Fruit fly (Drosophila melanogaster) whole organism, embryonic: Measurements from ENCODE around the gene CG31792.
A peak's percentile ranks its signal among the peaks of the same experiment; 100 is the strongest.

Experiments
- ATbp ChIP-seq: fragments of 200-800 bp; sonication (Bioruptor generic); optimal IDR thresholded peaks from 2 replicates; lab custom pipeline; 2017; ENCODE audit warnings: missing biosample characterization, mild to moderate bottlenecking, missing genetic modification characterization, missing genetic modification reagents
- Antp ChIP-seq: fragments of 200-800 bp; sonication (Bioruptor generic); optimal IDR thresholded peaks from 3 replicates; lab custom pipeline; 2016; ENCODE audit warnings: missing biosample characterization, missing genetic modification characterization
- B-H1 ChIP-seq: fragments of 200-800 bp; sonication (Bioruptor generic); IDR thresholded peaks from 3 replicates; pipeline ENCODE4 v1.3.6; 2022; ENCODE audit warnings: missing biosample characterization, missing genetic modification characterization
- Bgb ChIP-seq: fragments of 200-800 bp; sonication (Bioruptor generic); IDR thresholded peaks from 2 replicates; pipeline ENCODE4 v1.3.6; 2022; ENCODE audit warnings: missing biosample characterization, missing genetic modification characterization; ENCODE audit not compliant: partially characterized antibody
- Blimp-1 ChIP-seq: fragments of 200-800 bp; sonication (Bioruptor generic); optimal IDR thresholded peaks from 3 replicates; lab custom pipeline; 2018; ENCODE audit warnings: missing biosample characterization, missing genetic modification characterization, mild to moderate bottlenecking, moderate library complexity, missing genetic modification reagents
- BtbVII ChIP-seq: fragments of 200-800 bp; sonication (Bioruptor generic); optimal IDR thresholded peaks from 3 replicates; lab custom pipeline; 2017; ENCODE audit warnings: missing biosample characterization, mild to moderate bottlenecking, missing genetic modification characterization
- C15 ChIP-seq: fragments of 200-800 bp; sonication (Bioruptor generic); IDR thresholded peaks from 3 replicates; pipeline ENCODE4 v1.3.6; 2022; ENCODE audit warnings: missing biosample characterization, missing genetic modification characterization
- CG10274 ChIP-seq: fragments of 200-800 bp; sonication (Bioruptor generic); optimal IDR thresholded peaks from 3 replicates; lab custom pipeline; 2017; ENCODE audit warnings: missing biosample characterization, mild to moderate bottlenecking, missing genetic modification characterization
- CG10565 ChIP-seq: fragments of 200-800 bp; sonication (Bioruptor generic); optimal IDR thresholded peaks from 3 replicates; lab custom pipeline; 2016; ENCODE audit warnings: missing biosample characterization, mild to moderate bottlenecking, missing genetic modification characterization
- CG11085 ChIP-seq: fragments of 200-800 bp; sonication (Bioruptor generic); IDR thresholded peaks from 2 replicates; pipeline ENCODE4 v1.3.6; 2022; ENCODE audit warnings: missing biosample characterization, missing genetic modification characterization
- CG12155 ChIP-seq: fragments of 200-800 bp; sonication (Bioruptor generic); optimal IDR thresholded peaks from 3 replicates; lab custom pipeline; 2016; ENCODE audit warnings: missing biosample characterization, missing genetic modification characterization
- CG12219 ChIP-seq: fragments of 200-800 bp; sonication (Bioruptor generic); optimal IDR thresholded peaks from 3 replicates; lab custom pipeline; 2018; ENCODE audit warnings: missing biosample characterization, mild to moderate bottlenecking, missing genetic modification characterization
- CG12391 ChIP-seq: fragments of 200-800 bp; sonication (Bioruptor generic); optimal IDR thresholded peaks from 3 replicates; lab custom pipeline; 2018; ENCODE audit warnings: missing biosample characterization, mild to moderate bottlenecking, missing genetic modification characterization, moderate library complexity
- CG15011 ChIP-seq: fragments of 200-800 bp; sonication (Bioruptor generic); optimal IDR thresholded peaks from 3 replicates; lab custom pipeline; 2018; ENCODE audit warnings: missing biosample characterization, mild to moderate bottlenecking, missing genetic modification characterization
- CG18764 ChIP-seq: fragments of 200-800 bp; sonication (Bioruptor generic); optimal IDR thresholded peaks from 3 replicates; lab custom pipeline; 2016; ENCODE audit warnings: missing biosample characterization, missing genetic modification characterization
- CG43689 ChIP-seq: fragments of 200-800 bp; sonication (Bioruptor generic); IDR thresholded peaks from 2 replicates; pipeline ENCODE4 v1.3.6; 2022; ENCODE audit warnings: missing biosample characterization, missing genetic modification characterization
- CG5953 ChIP-seq: fragments of 200-800 bp; sonication (Bioruptor generic); IDR thresholded peaks from 2 replicates; pipeline ENCODE4 v1.3.6; 2022; ENCODE audit warnings: missing biosample characterization, missing genetic modification characterization
- CG6272 ChIP-seq: fragments of 200-800 bp; sonication (Bioruptor generic); IDR thresholded peaks from 2 replicates; pipeline ENCODE4 v1.3.6; 2022; ENCODE audit warnings: missing biosample characterization, missing genetic modification characterization
- CG7928 ChIP-seq: fragments of 200-800 bp; sonication (Bioruptor generic); optimal IDR thresholded peaks from 2 replicates; lab custom pipeline; 2017; ENCODE audit warnings: missing biosample characterization, mild to moderate bottlenecking, missing genetic modification characterization
- CG8924 ChIP-seq: fragments of 200-800 bp; optimal IDR thresholded peaks from 3 replicates; lab custom pipeline; 2019; ENCODE audit warnings: missing biosample characterization, mild to moderate bottlenecking, missing genetic modification characterization, moderate library complexity
- CG9609 ChIP-seq: fragments of 200-800 bp; sonication (Bioruptor generic); optimal IDR thresholded peaks from 3 replicates; lab custom pipeline; 2016; ENCODE audit warnings: missing biosample characterization, missing genetic modification characterization
- CG9727 ChIP-seq: fragments of 200-800 bp; sonication (Bioruptor generic); optimal IDR thresholded peaks from 3 replicates; lab custom pipeline; 2017; ENCODE audit warnings: missing biosample characterization, mild to moderate bottlenecking, missing genetic modification characterization
- Doc3 ChIP-seq: fragments of 200-800 bp; sonication (Bioruptor generic); IDR thresholded peaks from 3 replicates; pipeline ENCODE4 v1.3.6; 2022; ENCODE audit warnings: missing biosample characterization, missing genetic modification characterization; ENCODE audit not compliant: partially characterized antibody
- Fer2 ChIP-seq: fragments of 200-800 bp; sonication (Bioruptor generic); optimal IDR thresholded peaks from 2 replicates; lab custom pipeline; 2018; ENCODE audit warnings: missing biosample characterization, mild to moderate bottlenecking, missing genetic modification characterization, moderate library complexity
- HLH4C ChIP-seq: fragments of 200-800 bp; sonication (Bioruptor generic); IDR thresholded peaks from 3 replicates; pipeline ENCODE4 v1.3.6; 2022; ENCODE audit warnings: missing biosample characterization, missing genetic modification characterization; ENCODE audit not compliant: partially characterized antibody
- Mad ChIP-seq: fragments of 200-800 bp; sonication (Bioruptor generic); optimal IDR thresholded peaks from 2 replicates; lab custom pipeline; 2016; ENCODE audit warnings: missing biosample characterization, missing genetic modification characterization
- NFAT ChIP-seq: fragments of 200-800 bp; sonication (Bioruptor generic); IDR thresholded peaks from 2 replicates; pipeline ENCODE4 v1.3.6; 2022; ENCODE audit warnings: missing biosample characterization, missing genetic modification characterization
- Poxn ChIP-seq: fragments of 200-800 bp; sonication (Bioruptor generic); IDR thresholded peaks from 2 replicates; pipeline ENCODE4 v1.3.6; 2022; ENCODE audit warnings: missing biosample characterization, missing genetic modification characterization
- Ptx1 ChIP-seq: fragments of 200-800 bp; sonication (Bioruptor generic); IDR thresholded peaks from 2 replicates; pipeline ENCODE4 v1.3.6; 2022; ENCODE audit warnings: missing biosample characterization, missing genetic modification characterization
- amos ChIP-seq: fragments of 200-800 bp; sonication (Bioruptor generic); IDR thresholded peaks from 2 replicates; pipeline ENCODE4 v1.3.6; 2022; ENCODE audit warnings: missing biosample characterization, missing genetic modification characterization; ENCODE audit not compliant: partially characterized antibody
- ap ChIP-seq: fragments of 200-800 bp; sonication (Bioruptor generic); IDR thresholded peaks from 2 replicates; pipeline ENCODE4 v1.3.6; 2022; ENCODE audit warnings: missing biosample characterization, missing genetic modification characterization
- bigmax ChIP-seq: fragments of 200-800 bp; sonication (Bioruptor generic); optimal IDR thresholded peaks from 2 replicates; lab custom pipeline; 2018; ENCODE audit warnings: missing biosample characterization, mild to moderate bottlenecking, missing genetic modification characterization
- btn ChIP-seq: fragments of 200-800 bp; sonication (Bioruptor generic); optimal IDR thresholded peaks from 2 replicates; lab custom pipeline; 2016; ENCODE audit warnings: missing biosample characterization, missing genetic modification characterization
- crc ChIP-seq: fragments of 200-800 bp; sonication (Bioruptor generic); optimal IDR thresholded peaks from 2 replicates; lab custom pipeline; 2016; ENCODE audit warnings: missing biosample characterization, missing genetic modification characterization
- dan ChIP-seq: fragments of 200-800 bp; sonication (Bioruptor generic); IDR thresholded peaks from 2 replicates; pipeline ENCODE4 v1.3.6; 2022; ENCODE audit warnings: missing biosample characterization, missing genetic modification characterization
- dm ChIP-seq: fragments of 200-800 bp; sonication (Bioruptor generic); optimal IDR thresholded peaks from 3 replicates; lab custom pipeline; 2016; ENCODE audit warnings: missing biosample characterization, missing genetic modification characterization
- dmrt11E ChIP-seq: fragments of 200-800 bp; sonication (Bioruptor generic); optimal IDR thresholded peaks from 3 replicates; lab custom pipeline; 2018; ENCODE audit warnings: missing biosample characterization, mild to moderate bottlenecking, missing genetic modification characterization, moderate library complexity
- dpn ChIP-seq, 2 experiments: fragments of 200-800 bp; sonication (Bioruptor generic); optimal IDR thresholded peaks; 3 replicates each; lab custom pipeline; 2016; ENCODE audit warnings: missing biosample characterization in 2 of 2, missing genetic modification characterization in 2 of 2
- en ChIP-seq: fragments of 200-800 bp; sonication (Bioruptor generic); optimal IDR thresholded peaks from 2 replicates; lab custom pipeline; 2016; ENCODE audit warnings: missing biosample characterization, missing genetic modification characterization
- gcm2 ChIP-seq: fragments of 200-800 bp; sonication (Bioruptor generic); optimal IDR thresholded peaks from 2 replicates; lab custom pipeline; 2016; ENCODE audit warnings: missing biosample characterization, missing genetic modification characterization
- luna ChIP-seq: fragments of 200-800 bp; sonication (Bioruptor generic); optimal IDR thresholded peaks from 2 replicates; lab custom pipeline; 2016; ENCODE audit warnings: missing biosample characterization, missing genetic modification characterization
- maf-S ChIP-seq: fragments of 200-800 bp; sonication (Bioruptor generic); optimal IDR thresholded peaks from 2 replicates; lab custom pipeline; 2016; ENCODE audit warnings: missing biosample characterization, missing genetic modification characterization
- oc ChIP-seq: fragments of 200-800 bp; sonication (Bioruptor generic); optimal IDR thresholded peaks from 2 replicates; lab custom pipeline; 2018; ENCODE audit warnings: missing biosample characterization, mild to moderate bottlenecking, missing genetic modification characterization, moderate library complexity
- pfk ChIP-seq: fragments of 200-800 bp; sonication (Bioruptor generic); optimal IDR thresholded peaks from 2 replicates; lab custom pipeline; 2018; ENCODE audit warnings: missing biosample characterization, mild to moderate bottlenecking, missing genetic modification characterization, moderate library complexity
- run ChIP-seq: fragments of 200-800 bp; sonication (Bioruptor generic); optimal IDR thresholded peaks from 3 replicates; lab custom pipeline; 2018; ENCODE audit warnings: missing biosample characterization, mild to moderate bottlenecking, missing genetic modification characterization
- salm ChIP-seq: fragments of 200-800 bp; sonication (Bioruptor generic); optimal IDR thresholded peaks from 2 replicates; lab custom pipeline; 2018; ENCODE audit warnings: missing biosample characterization, mild to moderate bottlenecking, missing genetic modification characterization
- sima ChIP-seq: fragments of 200-800 bp; sonication (Bioruptor generic); optimal IDR thresholded peaks from 2 replicates; lab custom pipeline; 2016; ENCODE audit warnings: missing biosample characterization, missing genetic modification characterization
- stwl ChIP-seq: fragments of 200-800 bp; sonication (Bioruptor generic); optimal IDR thresholded peaks from 3 replicates; lab custom pipeline; 2018; ENCODE audit warnings: missing biosample characterization, mild to moderate bottlenecking, missing genetic modification characterization, moderate library complexity
- tgo ChIP-seq: fragments of 200-800 bp; sonication (Bioruptor generic); IDR thresholded peaks from 3 replicates; pipeline ENCODE4 v1.3.6; 2022; ENCODE audit warnings: missing biosample characterization, missing genetic modification characterization
- toy ChIP-seq: fragments of 200-800 bp; sonication (Bioruptor generic); IDR thresholded peaks from 2 replicates; pipeline ENCODE4 v1.3.6; 2022; ENCODE audit warnings: missing biosample characterization, missing genetic modification characterization
- zen ChIP-seq: fragments of 200-800 bp; sonication (Bioruptor generic); optimal IDR thresholded peaks from 3 replicates; lab custom pipeline; 2018; ENCODE audit warnings: missing biosample characterization, mild to moderate bottlenecking, missing genetic modification characterization, moderate library complexity

CG31792 gene

dm6 chr2L:19026491-19027197, 29.4 kb downstream of the CG31792 start (continued):
- TF ChIP-seq Bgb (no peak), tgo (no peak; the same call in 2 of the 3 replicates), bigmax (no peak), Poxn (GFP tag; lab: Robert Waterston, UW) (no peak), dpn (GFP tag; optimal IDR thresholded peaks at IDR 0.05; lab: Kevin White, UChicago) (peak; percentile 23 to 26), HLH4C (no peak), CG15011 (peak; percentile 46), CG11085 (GFP tag; lab: Robert Waterston, UW) (no peak), maf-S (GFP tag; lab: Kevin White, UChicago) (no peak), Fer2 (tag; lab: Kevin White, UChicago) (peak; percentile 33), Antp (no peak), toy (GFP tag; lab: Robert Waterston, UW) (no peak), ap (GFP tag; lab: Robert Waterston, UW) (no peak), CG10274 (GFP tag; lab: Kevin White, UChicago) (no peak), BtbVII (GFP tag; lab: Kevin White, UChicago) (peak; percentile 75), CG18764 (GFP tag; lab: Kevin White, UChicago) (no peak), CG9609 (no peak), zen (no peak), dmrt11E (tag; lab: Kevin White, UChicago) (no peak), gcm2 (no peak), CG10565 (GFP tag; lab: Kevin White, UChicago) (no peak), crc (GFP tag; lab: Kevin White, UChicago) (no peak), Ptx1 (peak; percentile 61), C15 (GFP tag; lab: Robert Waterston, UW) (no peak), pfk (GFP tag; lab: Kevin White, UChicago) (no peak), btn (GFP tag; lab: Kevin White, UChicago) (no peak), B-H1 (GFP tag; lab: Robert Waterston, UW) (no peak), CG5953 (no peak), dan (no peak), en (no peak), sima (GFP tag; lab: Kevin White, UChicago) (no peak), oc (tag; lab: Kevin White, UChicago) (no peak), amos (GFP tag; lab: Robert Waterston, UW) (no peak), CG6272 (GFP tag; lab: Robert Waterston, UW) (no peak), stwl (tag; lab: Kevin White, UChicago) (no peak), luna (GFP tag; lab: Kevin White, UChicago) (no peak), CG9727 (GFP tag; lab: Kevin White, UChicago) (peak; percentile 58), Mad (GFP tag; lab: Kevin White, UChicago) (no peak), salm (tag; lab: Kevin White, UChicago) (peak; percentile 11), Doc3 (no peak), CG43689 (GFP tag; lab: Robert Waterston, UW) (no peak), CG12219 (peak; percentile 56), CG12155 (GFP tag; lab: Kevin White, UChicago) (peak; percentile 5), CG7928 (no peak), dm (GFP tag; lab: Kevin White, UChicago) (no peak), Blimp-1 (GFP tag; lab: Kevin White, UChicago) (peak; percentile 34), run (tag; lab: Kevin White, UChicago) (peak; percentile 5), CG8924 (tag; lab: Kevin White, UChicago) (peak; percentile 72), NFAT (GFP tag; lab: Robert Waterston, UW) (no peak), CG12391 (tag; lab: Kevin White, UChicago) (peak; percentile 66), ATbp (peak; percentile 48)
